Fruit fly (Drosophila melanogaster): Measurements from ENCODE around the gene Cyp304a1.

dm6 chr3R:12981334-12982166, 18.0 kb downstream of the Cyp304a1 start:
- peak; percentile 77 for TF ChIP-seq OdsH (GFP tag; optimal IDR thresholded peaks at IDR 0.05)
- TF ChIP-seq Lpt (GFP tag; optimal IDR thresholded peaks at IDR 0.05) = peak; percentile 40
- peak; percentile 79 for TF ChIP-seq CG8632 (GFP tag; optimal IDR thresholded peaks at IDR 0.05)
- peak; percentile 68 for TF ChIP-seq Hr4 (GFP tag; optimal IDR thresholded peaks at IDR 0.05)
- TF ChIP-seq dsx (GFP tag; optimal IDR thresholded peaks at IDR 0.05; ENCODE audit: poor library complexity, severe bottlenecking) = peak; percentile 40
- TF ChIP-seq spab (GFP tag; optimal IDR thresholded peaks at IDR 0.05) = peak; percentile 78
- peak; percentile 60 for TF ChIP-seq CG7368 (GFP tag; optimal IDR thresholded peaks at IDR 0.05)
- peak; percentile 55 to 76 for TF ChIP-seq ss (GFP tag; optimal IDR thresholded peaks at IDR 0.05)
- peak; percentile 79 for TF ChIP-seq CG15336 (GFP tag; IDR thresholded peaks at IDR 0.05)
- peak; percentile 62 for TF ChIP-seq CG6163 (GFP tag; IDR thresholded peaks at IDR 0.05)
- TF ChIP-seq CG16779 (tag; optimal IDR thresholded peaks at IDR 0.05) = peak; percentile 45

Measured in whole organism, prepupa.